Worm (Caenorhabditis elegans) whole organism, late embryonic: Measurements from ENCODE around the gene fut-6.

Source experiments
- C38D4.7 ChIP-seq: fragments of 200-800 bp; sonication (Bioruptor generic); optimal IDR thresholded peaks from 2 replicates; lab custom pipeline; 2018; ENCODE audit warnings: mild to moderate bottlenecking, missing genetic modification characterization, moderate library complexity, missing compliant biosample characterization
- ama-1 ChIP-seq: fragments of 150-350 bp; optimal IDR thresholded peaks from 2 replicates; lab custom pipeline; 2014
- elt-2 ChIP-seq: sonication (generic microtip); optimal IDR thresholded peaks from 2 replicates; lab custom pipeline; 2016; ENCODE audit warnings: missing genetic modification reagents, missing genetic modification characterization, missing compliant biosample characterization
- elt-4 ChIP-seq: sonication (generic microtip); optimal IDR thresholded peaks from 2 replicates; lab custom pipeline; 2016; ENCODE audit warnings: missing genetic modification characterization, missing compliant biosample characterization
- lin-11 ChIP-seq: fragments of 200-800 bp; sonication (Bioruptor generic); optimal IDR thresholded peaks from 2 replicates; lab custom pipeline; 2018; ENCODE audit warnings: mild to moderate bottlenecking, missing genetic modification characterization, missing compliant biosample characterization
- nhr-11 ChIP-seq: fragments of 150-350 bp; optimal IDR thresholded peaks from 2 replicates; lab custom pipeline; 2014; ENCODE audit warnings: missing biosample characterization, missing genetic modification characterization
- pat-9 ChIP-seq: fragments of 200-800 bp; sonication (Bioruptor generic); optimal IDR thresholded peaks from 2 replicates; lab custom pipeline; 2018; ENCODE audit warnings: mild to moderate bottlenecking, missing genetic modification characterization, moderate library complexity, missing compliant biosample characterization
- ref-2 ChIP-seq: sonication (generic microtip); optimal IDR thresholded peaks from 2 replicates; lab custom pipeline; 2016; ENCODE audit warnings: missing genetic modification characterization, missing compliant biosample characterization
- sox-4 ChIP-seq: sonication (generic microtip); optimal IDR thresholded peaks from 2 replicates; lab custom pipeline; 2017; ENCODE audit warnings: mild to moderate bottlenecking, missing genetic modification characterization, inconsistent platforms, missing compliant biosample characterization

ce11 chrII:4658245-4658644, 2.5 kb upstream of the fut-6 start:
- TF ChIP-seq C38D4.7 (GFP tag; lab: Kevin White, UChicago) (no peak), elt-2 (tag; lab: Kevin White, UChicago) (no peak), nhr-11 (tag; lab: Kevin White, UChicago) (no peak), pat-9 (tag; lab: Kevin White, UChicago) (no peak), sox-4 (no peak), ama-1 (no peak), elt-4 (no peak), ref-2 (tag; lab: Kevin White, UChicago) (no peak), lin-11 (tag; lab: Kevin White, UChicago) (no peak)
